Worm (Caenorhabditis elegans): ENCODE results near the gene fbxc-53.
"Not testable (repeated sequence)": the region's sequence is repeated elsewhere in the genome, so short reads cannot be mapped to it uniquely, and the experiment has no call there.

Gene fbxc-53

DNA sequence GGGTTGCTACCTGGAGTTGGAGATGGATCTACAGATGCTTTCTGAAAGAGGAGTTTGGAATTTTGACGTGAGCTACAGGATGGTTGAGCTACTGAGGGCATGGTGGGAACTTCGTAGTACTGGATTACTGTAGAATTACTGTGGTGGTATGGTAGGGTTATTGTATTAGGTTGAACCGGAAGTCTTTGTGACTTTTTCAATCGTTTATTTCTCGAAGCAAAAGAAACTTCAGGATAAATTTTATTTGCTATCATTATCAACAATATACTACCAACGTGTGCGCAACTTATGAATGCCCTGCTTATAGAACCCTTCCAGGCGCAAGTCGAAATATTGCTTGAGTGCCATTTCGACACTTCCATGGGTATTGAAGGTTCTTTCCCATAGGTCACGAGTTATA, 50.5 kb downstream of the fbxc-53 start, which contains the start of gene T24E12.6:
TSS of gene T24E12.6 (minus strand) at position 101 of the 400 bp plus-strand sequence.
- TF ChIP-seq egl-44 (GFP tag; IDR thresholded peaks at IDR 0.05); ztf-26 (tag; optimal IDR thresholded peaks at IDR 0.05); rcor-1 (GFP tag; IDR thresholded peaks at IDR 0.05): not testable (repeated sequence)
